Worm (Caenorhabditis elegans) whole organism, young adult: ENCODE results near the gene rsp-1.

Source experiments
- B0019.2 ChIP-seq: fragments of 200-800 bp; sonication (Bioruptor generic); conservative IDR thresholded peaks from 2 replicates; pipeline ENCODE4 v1.3.6; 2022; ENCODE audit warnings: missing genetic modification reagents, missing genetic modification characterization, missing compliant biosample characterization
- C17E4.6 ChIP-seq: fragments of 200-800 bp; sonication (Bioruptor generic); IDR thresholded peaks from 2 replicates; pipeline ENCODE4 v1.3.6; 2022; ENCODE audit warnings: missing genetic modification reagents, missing genetic modification characterization, missing compliant biosample characterization
- F10E7.11 ChIP-seq: sonication (generic microtip); optimal IDR thresholded peaks from 2 replicates; lab custom pipeline; 2017; ENCODE audit warnings: mild to moderate bottlenecking, missing genetic modification characterization, moderate library complexity, missing compliant biosample characterization
- F33H1.4 ChIP-seq: fragments of 200-800 bp; sonication (Bioruptor generic); IDR thresholded peaks from 2 replicates; pipeline ENCODE4 v1.3.6; 2022; ENCODE audit warnings: missing genetic modification reagents, missing genetic modification characterization, missing compliant biosample characterization
- F52B5.7 ChIP-seq: sonication (generic microtip); optimal IDR thresholded peaks from 2 replicates; lab custom pipeline; 2016; ENCODE audit warnings: mild to moderate bottlenecking, missing genetic modification characterization, missing compliant biosample characterization
- F55B11.4 ChIP-seq: sonication (generic microtip); optimal IDR thresholded peaks from 2 replicates; lab custom pipeline; 2016; ENCODE audit warnings: missing compliant biosample characterization, missing genetic modification characterization, borderline replicate concordance; ENCODE audit not compliant: insufficient read depth
- F57C9.4 ChIP-seq: sonication (generic microtip); optimal IDR thresholded peaks from 2 replicates; lab custom pipeline; 2017; ENCODE audit warnings: mild to moderate bottlenecking, missing genetic modification characterization, missing compliant biosample characterization
- K11D2.4 ChIP-seq: fragments of 200-800 bp; sonication (Bioruptor generic); IDR thresholded peaks from 2 replicates; pipeline ENCODE4 v1.3.6; 2022; ENCODE audit warnings: missing genetic modification reagents, missing genetic modification characterization, missing compliant biosample characterization
- K12H6.12 ChIP-seq: fragments of 200-800 bp; sonication (Bioruptor generic); optimal IDR thresholded peaks from 2 replicates; lab custom pipeline; 2018; ENCODE audit warnings: mild to moderate bottlenecking, missing genetic modification characterization, missing compliant biosample characterization
- Y53F4B.3 ChIP-seq: fragments of 200-800 bp; sonication (Bioruptor generic); IDR thresholded peaks from 2 replicates; pipeline ENCODE4 v1.3.6; 2022; ENCODE audit warnings: missing genetic modification reagents, missing genetic modification characterization, missing compliant biosample characterization
- Y53G8AR.9 ChIP-seq: fragments of 200-800 bp; sonication (Bioruptor generic); conservative IDR thresholded peaks from 2 replicates; pipeline ENCODE4 v1.3.6; 2022; ENCODE audit warnings: missing genetic modification reagents, missing genetic modification characterization, missing compliant biosample characterization
- ama-1 ChIP-seq, 3 experiments: fragments of 150-350 bp in 1 of 3; sonication (generic microtip) in 2 of 3; optimal IDR thresholded peaks; 2 replicates each; lab custom pipeline; 2014 to 2018; ENCODE audit warnings: missing biosample characterization in 2 of 3, missing genetic modification characterization in 2 of 3, missing genetic modification reagents in 2 of 3
- aptf-2 ChIP-seq: fragments of 200-800 bp; sonication (Bioruptor generic); conservative IDR thresholded peaks from 2 replicates; pipeline ENCODE4 v1.3.6; 2022; ENCODE audit warnings: missing genetic modification reagents, missing genetic modification characterization, missing compliant biosample characterization
- atf-7 ChIP-seq: sonication (generic microtip); optimal IDR thresholded peaks from 2 replicates; lab custom pipeline; 2017; ENCODE audit warnings: mild to moderate bottlenecking, missing genetic modification characterization, missing compliant biosample characterization
- attf-3 ChIP-seq: fragments of 200-800 bp; sonication (Bioruptor generic); conservative IDR thresholded peaks from 2 replicates; pipeline ENCODE4 v1.3.6; 2022; ENCODE audit warnings: missing genetic modification reagents, missing genetic modification characterization, missing compliant biosample characterization
- attf-5 ChIP-seq: fragments of 200-800 bp; sonication (Bioruptor generic); optimal IDR thresholded peaks from 2 replicates; lab custom pipeline; 2018; ENCODE audit warnings: mild to moderate bottlenecking, missing genetic modification characterization, missing compliant biosample characterization
- bed-1 ChIP-seq: fragments of 200-800 bp; sonication (Bioruptor generic); IDR thresholded peaks from 2 replicates; pipeline ENCODE4 v1.3.6; 2022; ENCODE audit warnings: missing genetic modification reagents, missing genetic modification characterization, missing compliant biosample characterization
- cebp-1 ChIP-seq, 2 experiments: fragments of 200-800 bp in 1 of 2; sonication (Bioruptor generic) in 1 of 2; sonication (generic microtip) in 1 of 2; IDR thresholded peaks in 1 of 2; optimal IDR thresholded peaks in 1 of 2; 2 replicates each; pipeline versions ENCODE4 v1.3.6 to Lab custom; 2017 to 2022; ENCODE audit warnings: missing compliant biosample characterization in 2 of 2, missing genetic modification characterization in 2 of 2, mild to moderate bottlenecking in 1 of 2, missing genetic modification reagents in 1 of 2, moderate library complexity in 1 of 2
- ceh-91 ChIP-seq: fragments of 200-800 bp; sonication (Bioruptor generic); IDR thresholded peaks from 2 replicates; pipeline ENCODE4 v1.3.6; 2022; ENCODE audit warnings: missing genetic modification reagents, missing genetic modification characterization, missing compliant biosample characterization
- dpff-1 ChIP-seq: sonication (generic microtip); optimal IDR thresholded peaks from 2 replicates; lab custom pipeline; 2017; ENCODE audit warnings: mild to moderate bottlenecking, missing genetic modification characterization, missing compliant biosample characterization
- efl-1 ChIP-seq: fragments of 150-350 bp; optimal IDR thresholded peaks from 2 replicates; lab custom pipeline; 2014; ENCODE audit warnings: missing biosample characterization, missing genetic modification reagents, missing genetic modification characterization
- egrh-3 ChIP-seq: fragments of 200-800 bp; sonication (Bioruptor generic); IDR thresholded peaks from 2 replicates; pipeline ENCODE4 v1.3.6; 2022; ENCODE audit warnings: missing genetic modification reagents, missing genetic modification characterization, missing compliant biosample characterization
- fkh-3 ChIP-seq: sonication (generic microtip); optimal IDR thresholded peaks from 2 replicates; lab custom pipeline; 2016; ENCODE audit warnings: mild to moderate bottlenecking, missing genetic modification characterization, missing compliant biosample characterization
- hlh-12 ChIP-seq: sonication (generic microtip); optimal IDR thresholded peaks from 2 replicates; lab custom pipeline; 2016; ENCODE audit warnings: missing genetic modification characterization, missing compliant biosample characterization
- hlh-26 ChIP-seq: fragments of 200-800 bp; sonication (Bioruptor generic); conservative IDR thresholded peaks from 2 replicates; pipeline ENCODE4 v1.3.6; 2022; ENCODE audit warnings: missing genetic modification reagents, missing genetic modification characterization, missing compliant biosample characterization
- lag-1 ChIP-seq: fragments of 200-800 bp; sonication (Bioruptor generic); IDR thresholded peaks from 2 replicates; pipeline ENCODE4 v1.3.6; 2022; ENCODE audit warnings: missing genetic modification reagents, missing genetic modification characterization, missing compliant biosample characterization
- let-526 ChIP-seq: fragments of 200-800 bp; sonication (Bioruptor generic); IDR thresholded peaks from 2 replicates; pipeline ENCODE4 v1.3.6; 2022; ENCODE audit warnings: missing genetic modification reagents, missing genetic modification characterization, missing compliant biosample characterization
- lin-35 ChIP-seq, 3 experiments: fragments of 150-350 bp in 2 of 3; sonication (generic microtip) in 1 of 3; optimal IDR thresholded peaks; 2 replicates each; lab custom pipeline; 2014 to 2018; ENCODE audit warnings: missing biosample characterization in 3 of 3, missing genetic modification characterization in 3 of 3, missing genetic modification reagents in 3 of 3
- lin-40 ChIP-seq: sonication (generic microtip); optimal IDR thresholded peaks from 2 replicates; lab custom pipeline; 2016; ENCODE audit warnings: missing genetic modification characterization, mild to moderate bottlenecking, missing compliant biosample characterization, missing genotype, missing genetic modification reagents
- madf-10 ChIP-seq: sonication (generic microtip); optimal IDR thresholded peaks from 2 replicates; lab custom pipeline; 2016; ENCODE audit warnings: mild to moderate bottlenecking, missing genetic modification characterization, missing compliant biosample characterization
- madf-3 ChIP-seq: fragments of 200-800 bp; sonication (Bioruptor generic); IDR thresholded peaks from 2 replicates; pipeline ENCODE4 v1.3.6; 2022; ENCODE audit warnings: missing genetic modification reagents, missing genetic modification characterization, missing compliant biosample characterization
- mcd-1 ChIP-seq: fragments of 200-800 bp; sonication (Bioruptor generic); IDR thresholded peaks from 2 replicates; pipeline ENCODE4 v1.3.6; 2022; ENCODE audit warnings: missing genetic modification reagents, missing genetic modification characterization, missing compliant biosample characterization
- mxl-1 ChIP-seq: sonication (generic microtip); optimal IDR thresholded peaks from 2 replicates; lab custom pipeline; 2016; ENCODE audit warnings: missing genetic modification characterization, missing compliant biosample characterization
- nfya-1 ChIP-seq: sonication (generic microtip); optimal IDR thresholded peaks from 2 replicates; lab custom pipeline; 2017; ENCODE audit warnings: antibody characterized with exemption, missing compliant biosample characterization, missing genetic modification characterization, borderline replicate concordance; ENCODE audit not compliant: insufficient read depth
- nfya-2 ChIP-seq: fragments of 200-800 bp; sonication (Bioruptor generic); IDR thresholded peaks from 2 replicates; pipeline ENCODE4 v1.3.6; 2022; ENCODE audit warnings: missing genetic modification reagents, missing genetic modification characterization, missing compliant biosample characterization
- pbrm-1 ChIP-seq: fragments of 200-800 bp; sonication (Bioruptor generic); IDR thresholded peaks from 2 replicates; pipeline ENCODE4 v1.3.6; 2022; ENCODE audit warnings: missing genetic modification reagents, missing genetic modification characterization, missing compliant biosample characterization
- pha-4 ChIP-seq: fragments of 150-350 bp; sonication (generic microtip); optimal IDR thresholded peaks from 2 replicates; lab custom pipeline; 2014; ENCODE audit warnings: missing biosample characterization, missing genetic modification reagents, missing genetic modification characterization
- rec-8 ChIP-seq, 2 experiments: sonication (generic microtip); optimal IDR thresholded peaks; 2 replicates each; lab custom pipeline; 2016; ENCODE audit warnings: mild to moderate bottlenecking in 2 of 2, missing genetic modification characterization in 2 of 2, missing genetic modification reagents in 2 of 2, missing genotype in 2 of 2, missing biosample characterization in 1 of 2, missing compliant biosample characterization in 1 of 2, moderate library complexity in 1 of 2
- repo-1 ChIP-seq: sonication (generic microtip); optimal IDR thresholded peaks from 2 replicates; lab custom pipeline; 2017; ENCODE audit warnings: mild to moderate bottlenecking, missing genetic modification characterization, missing compliant biosample characterization
- snpc-1.3 ChIP-seq: sonication (generic microtip); optimal IDR thresholded peaks from 2 replicates; lab custom pipeline; 2017; ENCODE audit warnings: missing genetic modification characterization, mild to moderate bottlenecking, missing compliant biosample characterization, antibody characterized with exemption, moderate library complexity, missing genotype, missing genetic modification reagents; ENCODE audit not compliant: insufficient read depth
- sptf-2 ChIP-seq: fragments of 200-800 bp; sonication (Bioruptor generic); optimal IDR thresholded peaks from 2 replicates; lab custom pipeline; 2018; ENCODE audit warnings: mild to moderate bottlenecking, missing genetic modification characterization, missing compliant biosample characterization
- unc-130 ChIP-seq: sonication (generic microtip); optimal IDR thresholded peaks from 2 replicates; lab custom pipeline; 2016; ENCODE audit warnings: missing genetic modification reagents, missing genetic modification characterization, missing compliant biosample characterization
- unc-62 ChIP-seq: fragments of 150-350 bp; optimal IDR thresholded peaks from 2 replicates; lab custom pipeline; 2014; ENCODE audit warnings: missing biosample characterization, missing genetic modification reagents, missing genetic modification characterization
- zfh-2 ChIP-seq: fragments of 200-800 bp; sonication (Bioruptor generic); conservative IDR thresholded peaks from 2 replicates; pipeline ENCODE4 v1.3.6; 2022; ENCODE audit warnings: missing genetic modification reagents, missing genetic modification characterization, missing compliant biosample characterization
- ztf-18 ChIP-seq: sonication (generic microtip); optimal IDR thresholded peaks from 2 replicates; lab custom pipeline; 2016; ENCODE audit warnings: missing genotype, mild to moderate bottlenecking, missing genetic modification characterization, missing compliant biosample characterization
- ztf-22 ChIP-seq: fragments of 200-800 bp; sonication (Bioruptor generic); optimal IDR thresholded peaks from 2 replicates; lab custom pipeline; 2018; ENCODE audit warnings: mild to moderate bottlenecking, missing genetic modification characterization, moderate library complexity, missing compliant biosample characterization
- ztf-28 ChIP-seq: fragments of 200-800 bp; sonication (Bioruptor generic); IDR thresholded peaks from 2 replicates; pipeline ENCODE4 v1.3.6; 2022; ENCODE audit warnings: missing genetic modification reagents, missing genetic modification characterization, missing compliant biosample characterization

Gene rsp-1

ce11 chrII:11464427-11464944 is 11.3 kb downstream of the rsp-1 start, which contains the start of the genes aars-1 and rga-1 (continued):
- TF ChIP-seq cebp-1 (GFP tag; IDR thresholded peaks at IDR 0.05; lab: Robert Waterston, UW) (no peak), cebp-1 (tag; optimal IDR thresholded peaks at IDR 0.05; lab: Kevin White, UChicago) (peak; percentile 59), dpff-1 (tag; lab: Kevin White, UChicago) (no peak), F10E7.11 (no peak), F55B11.4 (tag; lab: Kevin White, UChicago) (no peak), K12H6.12 (tag; lab: Kevin White, UChicago) (peak; percentile 4), F33H1.4 (GFP tag; lab: Robert Waterston, UW) (no peak), ceh-91 (no peak), bed-1 (no peak), F52B5.7 (tag; lab: Kevin White, UChicago) (no peak), hlh-26 (GFP tag; lab: Robert Waterston, UW) (no peak), ztf-28 (GFP tag; lab: Robert Waterston, UW) (no peak), pha-4 (no peak), K11D2.4 (no peak), fkh-3 (tag; lab: Kevin White, UChicago) (no peak), egrh-3 (no peak), ztf-18 (tag; lab: Kevin White, UChicago) (peak; percentile 74), atf-7 (peak; percentile 41), attf-3 (no peak), mcd-1 (GFP tag; lab: Robert Waterston, UW) (0 out of 2 replicates have a peak, but pooled peaks have one; percentile 48), hlh-12 (tag; lab: Kevin White, UChicago) (no peak), snpc-1.3 (no peak), zfh-2 (peak; percentile 86), C17E4.6 (GFP tag; lab: Robert Waterston, UW) (no peak), ztf-22 (GFP tag; lab: Kevin White, UChicago) (peak; percentile 39), lag-1 (GFP tag; lab: Robert Waterston, UW) (no peak), unc-62 (GFP tag; lab: Kevin White, UChicago) (no peak), B0019.2 (no peak), Y53G8AR.9 (GFP tag; lab: Robert Waterston, UW) (no peak), lin-40 (tag; lab: Kevin White, UChicago) (peak; percentile 34), lin-35 (GFP tag; optimal IDR thresholded peaks at IDR 0.05; lab: Kevin White, UChicago) (no peak), let-526 (no peak), sptf-2 (GFP tag; lab: Kevin White, UChicago) (no peak), efl-1 (GFP tag; lab: Kevin White, UChicago) (no peak), attf-5 (GFP tag; lab: Kevin White, UChicago) (peak; percentile 80), mxl-1 (tag; lab: Kevin White, UChicago) (no peak), aptf-2 (GFP tag; lab: Robert Waterston, UW) (no peak), rec-8 (tag; optimal IDR thresholded peaks at IDR 0.05; lab: Kevin White, UChicago) (no peak), nfya-1 (tag; lab: Kevin White, UChicago) (no peak), pbrm-1 (GFP tag; lab: Robert Waterston, UW) (0 out of 2 replicates have a peak, but pooled peaks have one; percentile 33), ama-1 (optimal IDR thresholded peaks at IDR 0.05; lab: Kevin White, UChicago) (no peak), ama-1 (GFP tag; optimal IDR thresholded peaks at IDR 0.05; lab: Kevin White, UChicago) (no peak), repo-1 (tag; lab: Kevin White, UChicago) (no peak), madf-10 (tag; lab: Kevin White, UChicago) (no peak), madf-3 (no peak), F57C9.4 (tag; lab: Kevin White, UChicago) (no peak), nfya-2 (GFP tag; lab: Robert Waterston, UW) (no peak), unc-130 (GFP tag; lab: Kevin White, UChicago) (no peak), Y53F4B.3 (GFP tag; lab: Robert Waterston, UW) (no peak)
